Fruit fly (Drosophila melanogaster) whole organism, prepupa: Measurements from ENCODE around the gene Nepl19.

Experiments
- Blimp-1 ChIP-seq: fragments of 200-800 bp; sonication (Bioruptor generic); optimal IDR thresholded peaks from 3 replicates; lab custom pipeline; 2017; ENCODE audit warnings: missing biosample characterization, missing genetic modification characterization, mild to moderate bottlenecking, moderate library complexity, missing genetic modification reagents
- CG10631 ChIP-seq: fragments of 200-800 bp; sonication (Bioruptor generic); optimal IDR thresholded peaks from 2 replicates; lab custom pipeline; 2016; ENCODE audit warnings: missing biosample characterization, missing genetic modification characterization
- CG10669 ChIP-seq: fragments of 200-800 bp; sonication (Bioruptor generic); optimal IDR thresholded peaks from 3 replicates; lab custom pipeline; 2018; ENCODE audit warnings: missing biosample characterization, mild to moderate bottlenecking, missing genetic modification characterization, moderate library complexity
- CG11294 ChIP-seq: fragments of 200-800 bp; sonication (Bioruptor generic); IDR thresholded peaks from 2 replicates; pipeline ENCODE4 v1.3.6; 2022; ENCODE audit warnings: missing biosample characterization, missing genetic modification characterization
- CG11762 ChIP-seq: fragments of 200-800 bp; sonication (Bioruptor generic); optimal IDR thresholded peaks from 3 replicates; lab custom pipeline; 2016; ENCODE audit warnings: missing biosample characterization, missing genetic modification characterization; ENCODE audit not compliant: insufficient read depth
- CG11902 ChIP-seq: fragments of 200-800 bp; sonication (Bioruptor generic); optimal IDR thresholded peaks from 3 replicates; lab custom pipeline; 2016; ENCODE audit warnings: missing biosample characterization, missing genetic modification characterization
- CG16779 ChIP-seq: fragments of 200-800 bp; sonication (Bioruptor generic); optimal IDR thresholded peaks from 3 replicates; lab custom pipeline; 2017; ENCODE audit warnings: missing biosample characterization, mild to moderate bottlenecking, missing genetic modification characterization
- CG31627 ChIP-seq: fragments of 200-800 bp; sonication (Bioruptor generic); optimal IDR thresholded peaks from 3 replicates; lab custom pipeline; 2016; ENCODE audit warnings: missing biosample characterization, missing genetic modification characterization
- CG32006 ChIP-seq: fragments of 200-800 bp; sonication (Bioruptor generic); optimal IDR thresholded peaks from 3 replicates; lab custom pipeline; 2017; ENCODE audit warnings: missing biosample characterization, mild to moderate bottlenecking, missing genetic modification characterization
- CG34406 ChIP-seq: fragments of 200-800 bp; sonication (Bioruptor generic); optimal IDR thresholded peaks from 3 replicates; lab custom pipeline; 2016; ENCODE audit warnings: missing biosample characterization, missing genetic modification characterization
- CG3919 ChIP-seq: fragments of 200-800 bp; sonication (Bioruptor generic); optimal IDR thresholded peaks from 3 replicates; lab custom pipeline; 2016; ENCODE audit warnings: missing biosample characterization, missing genetic modification characterization
- CG4318 ChIP-seq: fragments of 200-800 bp; sonication (Bioruptor generic); optimal IDR thresholded peaks from 3 replicates; lab custom pipeline; 2017; ENCODE audit warnings: missing biosample characterization, mild to moderate bottlenecking, missing genetic modification characterization
- CG6163 ChIP-seq: fragments of 200-800 bp; sonication (Bioruptor generic); IDR thresholded peaks from 3 replicates; pipeline ENCODE4 v1.3.6; 2022; ENCODE audit warnings: missing biosample characterization, missing genetic modification characterization
- CG6792 ChIP-seq: fragments of 200-800 bp; sonication (Bioruptor generic); optimal IDR thresholded peaks from 3 replicates; lab custom pipeline; 2016; ENCODE audit warnings: missing biosample characterization, missing genetic modification characterization
- CG6808 ChIP-seq: fragments of 200-800 bp; sonication (Bioruptor generic); optimal IDR thresholded peaks from 3 replicates; lab custom pipeline; 2017; ENCODE audit warnings: missing biosample characterization, missing genetic modification characterization, mild to moderate bottlenecking, moderate library complexity, missing genetic modification reagents
- CG6854 ChIP-seq: fragments of 200-800 bp; sonication (Bioruptor generic); optimal IDR thresholded peaks from 2 replicates; lab custom pipeline; 2017; ENCODE audit warnings: missing biosample characterization, mild to moderate bottlenecking, missing genetic modification characterization
- CG7368 ChIP-seq: fragments of 200-800 bp; sonication (Bioruptor generic); optimal IDR thresholded peaks from 3 replicates; lab custom pipeline; 2016; ENCODE audit warnings: missing biosample characterization, missing genetic modification characterization
- CG8119 ChIP-seq: fragments of 200-800 bp; sonication (Bioruptor generic); IDR thresholded peaks from 3 replicates; pipeline ENCODE4 v1.3.6; 2022; ENCODE audit warnings: missing biosample characterization, missing genetic modification characterization
- CG8319 ChIP-seq: fragments of 200-800 bp; sonication (Bioruptor generic); optimal IDR thresholded peaks from 3 replicates; lab custom pipeline; 2016; ENCODE audit warnings: missing biosample characterization, missing genetic modification characterization
- Eip75B ChIP-seq: fragments of 200-800 bp; sonication (Bioruptor generic); optimal IDR thresholded peaks from 3 replicates; lab custom pipeline; 2016; ENCODE audit warnings: missing biosample characterization, missing genetic modification characterization
- Eip78C ChIP-seq: fragments of 200-800 bp; sonication (Bioruptor generic); peaks from one replicate; lab custom pipeline; 2016; ENCODE audit warnings: missing biosample characterization, missing genetic modification characterization
- Eip93F ChIP-seq: fragments of 200-800 bp; sonication (Bioruptor generic); optimal IDR thresholded peaks from 2 replicates; lab custom pipeline; 2016; ENCODE audit warnings: missing biosample characterization, mild to moderate bottlenecking, missing genetic modification characterization
- Ets21C ChIP-seq: fragments of 200-800 bp; sonication (Bioruptor generic); optimal IDR thresholded peaks from 3 replicates; lab custom pipeline; 2016; ENCODE audit warnings: missing biosample characterization, missing genetic modification characterization
- Gug ChIP-seq: fragments of 200-800 bp; sonication (Bioruptor generic); IDR thresholded peaks from 2 replicates; pipeline ENCODE4 v1.3.6; 2022; ENCODE audit warnings: missing biosample characterization, missing genetic modification characterization
- Hr38 ChIP-seq: sonication (Bioruptor generic); optimal IDR thresholded peaks from 2 replicates; lab custom pipeline; 2016; ENCODE audit warnings: missing biosample characterization, missing genetic modification characterization
- Hr4 ChIP-seq: fragments of 200-800 bp; sonication (Bioruptor generic); optimal IDR thresholded peaks from 3 replicates; lab custom pipeline; 2016; ENCODE audit warnings: missing biosample characterization, missing genetic modification characterization
- Lpt ChIP-seq: fragments of 200-800 bp; sonication (Bioruptor generic); optimal IDR thresholded peaks from 3 replicates; lab custom pipeline; 2016; ENCODE audit warnings: missing biosample characterization, missing genetic modification characterization
- Met ChIP-seq: fragments of 200-800 bp; sonication (Bioruptor generic); optimal IDR thresholded peaks from 3 replicates; lab custom pipeline; 2016; ENCODE audit warnings: missing biosample characterization, missing genetic modification characterization
- OdsH ChIP-seq: fragments of 200-800 bp; sonication (Bioruptor generic); optimal IDR thresholded peaks from 3 replicates; lab custom pipeline; 2016; ENCODE audit warnings: missing biosample characterization, missing genetic modification characterization
- Smox ChIP-seq: fragments of 200-800 bp; sonication (Bioruptor generic); optimal IDR thresholded peaks from 3 replicates; lab custom pipeline; 2016; ENCODE audit warnings: missing biosample characterization, missing genetic modification characterization
- Sox102F ChIP-seq: fragments of 200-800 bp; sonication (Bioruptor generic); optimal IDR thresholded peaks from 2 replicates; lab custom pipeline; 2016; ENCODE audit warnings: missing biosample characterization, mild to moderate bottlenecking, missing genetic modification characterization
- Sox15 ChIP-seq: fragments of 200-800 bp; sonication (Bioruptor generic); optimal IDR thresholded peaks from 3 replicates; lab custom pipeline; 2016; ENCODE audit warnings: missing biosample characterization, missing genetic modification characterization
- achi ChIP-seq: fragments of 200-800 bp; sonication (Bioruptor generic); optimal IDR thresholded peaks from 3 replicates; lab custom pipeline; 2016; ENCODE audit warnings: missing biosample characterization, missing genetic modification characterization
- acj6 ChIP-seq: fragments of 200-800 bp; sonication (Bioruptor generic); optimal IDR thresholded peaks from 3 replicates; lab custom pipeline; 2016; ENCODE audit warnings: missing biosample characterization, missing genetic modification characterization
- dac ChIP-seq: fragments of 200-800 bp; sonication (Bioruptor generic); optimal IDR thresholded peaks from 2 replicates; lab custom pipeline; 2017; ENCODE audit warnings: missing biosample characterization, mild to moderate bottlenecking, missing genetic modification characterization
- dsx ChIP-seq: fragments of 200-800 bp; optimal IDR thresholded peaks from 3 replicates; lab custom pipeline; 2019; ENCODE audit warnings: missing biosample characterization, mild to moderate bottlenecking, missing genetic modification characterization, moderate library complexity; ENCODE audit not compliant: poor library complexity, severe bottlenecking
- eg ChIP-seq: fragments of 200-800 bp; sonication (Bioruptor generic); IDR thresholded peaks from 3 replicates; pipeline ENCODE4 v1.3.6; 2022; ENCODE audit warnings: missing biosample characterization, missing genetic modification characterization
- esn ChIP-seq: fragments of 200-800 bp; sonication (Bioruptor generic); optimal IDR thresholded peaks from 2 replicates; lab custom pipeline; 2016; ENCODE audit warnings: missing biosample characterization, mild to moderate bottlenecking, missing genetic modification characterization, moderate library complexity
- fd59A ChIP-seq: fragments of 200-800 bp; sonication (Bioruptor generic); optimal IDR thresholded peaks from 2 replicates; lab custom pipeline; 2017; ENCODE audit warnings: missing biosample characterization, mild to moderate bottlenecking, missing genetic modification characterization, missing genetic modification reagents
- fd85E ChIP-seq: fragments of 200-800 bp; sonication (Bioruptor generic); optimal IDR thresholded peaks from 3 replicates; lab custom pipeline; 2016; ENCODE audit warnings: missing biosample characterization, missing genetic modification characterization
- fkh ChIP-seq: fragments of 200-800 bp; sonication (Bioruptor generic); optimal IDR thresholded peaks from 3 replicates; lab custom pipeline; 2017; ENCODE audit warnings: missing biosample characterization, mild to moderate bottlenecking, missing genetic modification characterization, moderate library complexity
- lz ChIP-seq: fragments of 200-800 bp; sonication (Bioruptor generic); optimal IDR thresholded peaks from 3 replicates; lab custom pipeline; 2016; ENCODE audit warnings: missing biosample characterization, missing genetic modification characterization
- net ChIP-seq: fragments of 200-800 bp; sonication (Bioruptor generic); optimal IDR thresholded peaks from 3 replicates; lab custom pipeline; 2016; ENCODE audit warnings: missing biosample characterization, missing genetic modification characterization
- pdm3 ChIP-seq: fragments of 200-800 bp; sonication (Bioruptor generic); optimal IDR thresholded peaks from 3 replicates; lab custom pipeline; 2016; ENCODE audit warnings: missing biosample characterization, missing genetic modification characterization
- salr ChIP-seq, 2 experiments: fragments of 200-800 bp; sonication (Bioruptor generic); optimal IDR thresholded peaks; 3 replicates each; lab custom pipeline; 2016 to 2018; ENCODE audit warnings: missing biosample characterization in 2 of 2, missing genetic modification characterization in 2 of 2, mild to moderate bottlenecking in 1 of 2
- spab ChIP-seq: fragments of 200-800 bp; sonication (Bioruptor generic); optimal IDR thresholded peaks from 2 replicates; lab custom pipeline; 2017; ENCODE audit warnings: missing biosample characterization, mild to moderate bottlenecking, missing genetic modification characterization, missing genetic modification reagents
- ss ChIP-seq, 2 experiments: fragments of 200-800 bp; sonication (Bioruptor generic); optimal IDR thresholded peaks; 2 replicates in 1 of 2; 3 replicates in 1 of 2; lab custom pipeline; 2017 to 2018; ENCODE audit warnings: mild to moderate bottlenecking in 2 of 2, missing biosample characterization in 2 of 2, missing genetic modification characterization in 2 of 2, moderate library complexity in 1 of 2

Nepl19 gene

DNA sequence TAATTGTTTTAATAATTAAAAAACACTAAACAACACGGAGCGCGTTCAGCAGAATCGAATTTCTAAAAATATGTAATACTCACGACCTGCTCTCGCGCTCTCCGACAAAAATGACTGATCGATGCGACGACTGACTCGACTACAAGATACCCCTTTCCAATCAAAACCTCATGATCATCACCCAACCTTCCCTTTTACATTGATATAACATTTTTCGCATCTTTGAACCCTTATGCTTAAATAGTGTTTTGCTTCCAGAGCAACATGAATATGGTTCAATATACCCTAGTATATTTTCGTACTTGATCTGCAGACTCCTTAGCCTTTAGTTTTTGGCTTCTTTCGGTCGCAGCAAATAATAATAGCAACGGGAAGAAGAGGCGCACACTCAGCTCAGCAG lies 31.8 kb upstream of the Nepl19 start (continued):
- peak; percentile 40 for TF ChIP-seq CG11762 (GFP tag; lab: Kevin White, UChicago)
- TF ChIP-seq fd85E = no peak
- peak; percentile 45 for TF ChIP-seq acj6
- peak; percentile 76 for TF ChIP-seq Gug (GFP tag; lab: Robert Waterston, UW)
- TF ChIP-seq CG4318 (GFP tag; lab: Kevin White, UChicago) = peak; percentile 29
- peak; percentile 74 for TF ChIP-seq Lpt (GFP tag; lab: Kevin White, UChicago)
- no peak for TF ChIP-seq CG6792 (GFP tag; lab: Kevin White, UChicago)
- TF ChIP-seq CG31627 (GFP tag; lab: Kevin White, UChicago) = peak; percentile 24
- no peak for TF ChIP-seq CG6808
- TF ChIP-seq pdm3 (GFP tag; lab: Kevin White, UChicago) = no peak
- peak in 1 of 2 experiments; percentile 57 for TF ChIP-seq salr (GFP tag; optimal IDR thresholded peaks at IDR 0.05; lab: Kevin White, UChicago)
- no peak for TF ChIP-seq CG8319
- TF ChIP-seq CG6163 = peak; percentile 81
- no peak for TF ChIP-seq dsx (GFP tag; lab: Kevin White, UChicago)
- TF ChIP-seq Eip78C = peak; percentile 83
- TF ChIP-seq dac (GFP tag; lab: Kevin White, UChicago) = peak; percentile 18
- no peak for TF ChIP-seq Hr38 (GFP tag; lab: Kevin White, UChicago)
- no peak; the same call in 1 of the 2 replicates for TF ChIP-seq CG11294 (GFP tag; lab: Robert Waterston, UW)
- TF ChIP-seq eg (GFP tag; lab: Robert Waterston, UW) = peak; percentile 85
- no peak for TF ChIP-seq Ets21C
- peak; percentile 70 for TF ChIP-seq CG32006 (GFP tag; lab: Kevin White, UChicago)
- TF ChIP-seq CG34406 = no peak
- TF ChIP-seq CG3919 = peak; percentile 71
- TF ChIP-seq fd59A = no peak
- no peak for TF ChIP-seq Sox15 (GFP tag; lab: Kevin White, UChicago)
- TF ChIP-seq lz = peak; percentile 32
- peak; percentile 53 for TF ChIP-seq CG7368 (GFP tag; lab: Kevin White, UChicago)
- no peak for TF ChIP-seq spab (GFP tag; lab: Kevin White, UChicago)
- TF ChIP-seq CG16779 (tag; lab: Kevin White, UChicago) = peak; percentile 12
- peak; percentile 75 for TF ChIP-seq Hr4 (GFP tag; lab: Kevin White, UChicago)
- TF ChIP-seq Eip75B (GFP tag; lab: Kevin White, UChicago) = peak; percentile 46
- TF ChIP-seq OdsH = peak; percentile 55
- TF ChIP-seq Met (GFP tag; lab: Kevin White, UChicago) = peak; percentile 35
- no peak for TF ChIP-seq Eip93F (GFP tag; lab: Kevin White, UChicago)
- no peak for TF ChIP-seq Sox102F (GFP tag; lab: Kevin White, UChicago)
- TF ChIP-seq Smox (GFP tag; lab: Kevin White, UChicago) = no peak
- no peak for TF ChIP-seq CG6854 (GFP tag; lab: Kevin White, UChicago)
- peak; percentile 2 for TF ChIP-seq CG11902 (GFP tag; lab: Kevin White, UChicago)

DNA sequence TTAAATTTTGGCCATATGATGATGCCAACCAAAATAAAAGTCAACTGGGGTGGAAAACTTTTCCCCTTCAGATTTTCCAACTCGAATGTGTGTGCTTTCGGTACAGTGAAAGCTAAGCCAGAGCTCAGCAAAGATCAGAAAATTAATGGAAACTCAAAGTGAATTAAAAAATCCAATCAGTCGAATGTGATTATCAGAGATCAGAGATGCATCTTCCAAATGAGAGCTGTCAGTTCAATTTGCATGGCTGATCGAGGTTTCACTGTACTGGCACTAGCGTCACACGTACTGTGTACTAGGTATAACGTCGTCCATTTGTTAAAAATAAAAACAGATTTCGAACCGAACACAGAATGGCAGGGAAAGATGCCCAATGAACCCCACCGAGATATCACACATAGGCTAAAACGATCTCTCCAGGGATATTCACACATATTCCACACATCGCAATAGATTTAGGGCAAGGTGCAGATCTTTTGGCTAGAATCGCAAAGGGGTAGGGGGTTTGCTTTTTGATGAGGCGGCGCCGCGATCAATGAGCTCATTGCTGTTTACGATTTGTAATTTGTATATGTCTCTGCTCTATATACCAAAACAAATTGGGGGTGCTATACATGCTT lies 25.0 kb upstream of the Nepl19 start:
- TF ChIP-seq achi (GFP tag; lab: Kevin White, UChicago) = peak; percentile 13
- no peak for TF ChIP-seq Smox (GFP tag; lab: Kevin White, UChicago)
- TF ChIP-seq fd85E = no peak
- TF ChIP-seq Met (GFP tag; lab: Kevin White, UChicago) = peak; percentile 38
- peak; percentile 26 for TF ChIP-seq CG3919
- no peak for TF ChIP-seq ss (GFP tag; optimal IDR thresholded peaks at IDR 0.05; lab: Kevin White, UChicago)
- peak; percentile 34 for TF ChIP-seq esn (GFP tag; lab: Kevin White, UChicago)
- peak; percentile 80 for TF ChIP-seq Hr4 (GFP tag; lab: Kevin White, UChicago)
- TF ChIP-seq CG8119 (GFP tag; lab: Robert Waterston, UW) = peak; percentile 66
- no peak for TF ChIP-seq Eip93F (GFP tag; lab: Kevin White, UChicago)
- no peak for TF ChIP-seq Blimp-1 (GFP tag; lab: Kevin White, UChicago)
- peak; percentile 41 for TF ChIP-seq Lpt (GFP tag; lab: Kevin White, UChicago)
- TF ChIP-seq CG10669 = no peak
- TF ChIP-seq spab (GFP tag; lab: Kevin White, UChicago) = no peak
- no peak for TF ChIP-seq fkh (GFP tag; lab: Kevin White, UChicago)
- peak; percentile 63 for TF ChIP-seq CG32006 (GFP tag; lab: Kevin White, UChicago)
- peak; percentile 65 for TF ChIP-seq CG11294 (GFP tag; lab: Robert Waterston, UW)
- peak; percentile 34 for TF ChIP-seq lz
- peak; percentile 14 for TF ChIP-seq CG6792 (GFP tag; lab: Kevin White, UChicago)
- TF ChIP-seq dac (GFP tag; lab: Kevin White, UChicago) = no peak
- peak; percentile 42 for TF ChIP-seq net (GFP tag; lab: Kevin White, UChicago)
- peak; percentile 58; the same call in 1 of the 2 replicates for TF ChIP-seq Gug (GFP tag; lab: Robert Waterston, UW)
- peak; percentile 50 for TF ChIP-seq CG31627 (GFP tag; lab: Kevin White, UChicago)
- TF ChIP-seq CG6163 = peak; percentile 81
- TF ChIP-seq CG10631 (GFP tag; lab: Kevin White, UChicago) = peak; percentile 50
- no peak for TF ChIP-seq CG11762 (GFP tag; lab: Kevin White, UChicago)
- TF ChIP-seq CG6854 (GFP tag; lab: Kevin White, UChicago) = no peak
- peak; percentile 29 for TF ChIP-seq acj6
- TF ChIP-seq CG16779 (tag; lab: Kevin White, UChicago) = no peak
